Worm (Caenorhabditis elegans) whole organism, late embryonic: ENCODE measurements around the gene sre-18.

Experiments
- F13H6.1 ChIP-seq: sonication (generic microtip); optimal IDR thresholded peaks from 2 replicates; lab custom pipeline; 2016; ENCODE audit warnings: missing genetic modification characterization, missing compliant biosample characterization
- K09A11.1 ChIP-seq: sonication (generic microtip); optimal IDR thresholded peaks from 2 replicates; lab custom pipeline; 2017; ENCODE audit warnings: antibody characterized with exemption, mild to moderate bottlenecking, missing genetic modification characterization, missing compliant biosample characterization; ENCODE audit not compliant: insufficient read depth
- Y22D7AL.16 ChIP-seq: sonication (generic microtip); optimal IDR thresholded peaks from 2 replicates; lab custom pipeline; 2016; ENCODE audit warnings: missing genetic modification characterization, missing compliant biosample characterization
- ahr-1 ChIP-seq: sonication (generic microtip); optimal IDR thresholded peaks from 2 replicates; lab custom pipeline; 2016; ENCODE audit warnings: missing genetic modification characterization, missing compliant biosample characterization
- ama-1 ChIP-seq: fragments of 150-350 bp; optimal IDR thresholded peaks from 2 replicates; lab custom pipeline; 2014
- ceh-14 ChIP-seq: sonication (generic microtip); optimal IDR thresholded peaks from 2 replicates; lab custom pipeline; 2016; ENCODE audit warnings: missing genotype, missing genetic modification characterization, missing compliant biosample characterization
- ceh-18 ChIP-seq: sonication (generic microtip); optimal IDR thresholded peaks from 2 replicates; lab custom pipeline; 2016; ENCODE audit warnings: missing genetic modification characterization, missing compliant biosample characterization
- ceh-2 ChIP-seq: sonication (generic microtip); optimal IDR thresholded peaks from 2 replicates; lab custom pipeline; 2016; ENCODE audit warnings: missing genotype, missing genetic modification characterization, missing compliant biosample characterization
- ceh-24 ChIP-seq: sonication (generic microtip); optimal IDR thresholded peaks from 2 replicates; lab custom pipeline; 2016; ENCODE audit warnings: mild to moderate bottlenecking, missing genetic modification characterization, missing compliant biosample characterization
- ceh-30 ChIP-seq: fragments of 150-350 bp; optimal IDR thresholded peaks from 2 replicates; lab custom pipeline; 2014; ENCODE audit warnings: missing biosample characterization, missing genetic modification characterization
- ceh-31 ChIP-seq: sonication (generic microtip); optimal IDR thresholded peaks from 2 replicates; lab custom pipeline; 2016; ENCODE audit warnings: missing genetic modification characterization, missing compliant biosample characterization
- ceh-34 ChIP-seq: sonication (generic microtip); optimal IDR thresholded peaks from 2 replicates; lab custom pipeline; 2016; ENCODE audit warnings: mild to moderate bottlenecking, missing genetic modification characterization, missing compliant biosample characterization
- ceh-48 ChIP-seq: sonication (generic microtip); optimal IDR thresholded peaks from 2 replicates; lab custom pipeline; 2016; ENCODE audit warnings: missing genetic modification characterization, inconsistent platforms, missing compliant biosample characterization
- ceh-9 ChIP-seq: sonication (generic microtip); optimal IDR thresholded peaks from 2 replicates; lab custom pipeline; 2016; ENCODE audit warnings: mild to moderate bottlenecking, missing genetic modification characterization, inconsistent platforms, missing compliant biosample characterization
- dve-1 ChIP-seq: sonication (generic microtip); optimal IDR thresholded peaks from 2 replicates; lab custom pipeline; 2017; ENCODE audit warnings: antibody characterized with exemption, mild to moderate bottlenecking, missing genetic modification characterization, missing compliant biosample characterization
- elt-4 ChIP-seq: sonication (generic microtip); optimal IDR thresholded peaks from 2 replicates; lab custom pipeline; 2016; ENCODE audit warnings: missing genetic modification characterization, missing compliant biosample characterization
- ets-4 ChIP-seq: sonication (generic microtip); optimal IDR thresholded peaks from 2 replicates; lab custom pipeline; 2016; ENCODE audit warnings: missing genetic modification characterization, missing compliant biosample characterization
- eyg-1 ChIP-seq: sonication (generic microtip); optimal IDR thresholded peaks from 2 replicates; lab custom pipeline; 2016; ENCODE audit warnings: missing genotype, missing genetic modification characterization, missing compliant biosample characterization
- fax-1 ChIP-seq: sonication (generic microtip); optimal IDR thresholded peaks from 2 replicates; lab custom pipeline; 2016; ENCODE audit warnings: missing genotype, missing genetic modification characterization, missing compliant biosample characterization
- fkh-10 ChIP-seq: fragments of 150-350 bp; optimal IDR thresholded peaks from 2 replicates; lab custom pipeline; 2014; ENCODE audit warnings: missing biosample characterization, missing genetic modification reagents, missing genetic modification characterization
- fkh-6 ChIP-seq: sonication (generic microtip); optimal IDR thresholded peaks from 2 replicates; lab custom pipeline; 2016; ENCODE audit warnings: missing genetic modification characterization, missing compliant biosample characterization
- gmeb-2 ChIP-seq: sonication (generic microtip); optimal IDR thresholded peaks from 2 replicates; lab custom pipeline; 2016; ENCODE audit warnings: missing genetic modification characterization, inconsistent platforms, missing compliant biosample characterization
- hlh-13 ChIP-seq: fragments of 200-800 bp; sonication (Bioruptor generic); optimal IDR thresholded peaks from 2 replicates; lab custom pipeline; 2018; ENCODE audit warnings: mild to moderate bottlenecking, missing genetic modification characterization, missing compliant biosample characterization
- hlh-30 ChIP-seq: sonication (generic microtip); optimal IDR thresholded peaks from 2 replicates; lab custom pipeline; 2017; ENCODE audit warnings: antibody characterized with exemption, missing genetic modification characterization, missing compliant biosample characterization; ENCODE audit not compliant: insufficient read depth
- hlh-6 ChIP-seq: sonication (generic microtip); optimal IDR thresholded peaks from 2 replicates; lab custom pipeline; 2016; ENCODE audit warnings: missing genotype, missing genetic modification characterization, missing compliant biosample characterization
- hlh-8 ChIP-seq: sonication (generic microtip); optimal IDR thresholded peaks from 2 replicates; lab custom pipeline; 2016; ENCODE audit warnings: missing genotype, missing genetic modification characterization, missing compliant biosample characterization
- lim-6 ChIP-seq: sonication (generic microtip); optimal IDR thresholded peaks from 2 replicates; lab custom pipeline; 2016; ENCODE audit warnings: missing genetic modification characterization, missing compliant biosample characterization
- lin-11 ChIP-seq: fragments of 200-800 bp; sonication (Bioruptor generic); optimal IDR thresholded peaks from 2 replicates; lab custom pipeline; 2018; ENCODE audit warnings: mild to moderate bottlenecking, missing genetic modification characterization, missing compliant biosample characterization
- madf-2 ChIP-seq: sonication (generic microtip); optimal IDR thresholded peaks from 2 replicates; lab custom pipeline; 2017; ENCODE audit warnings: missing genetic modification characterization, missing compliant biosample characterization
- nfya-1 ChIP-seq: sonication (generic microtip); optimal IDR thresholded peaks from 2 replicates; lab custom pipeline; 2017; ENCODE audit warnings: missing genetic modification characterization, mild to moderate bottlenecking, missing compliant biosample characterization, antibody characterized with exemption, moderate library complexity
- nhr-232 ChIP-seq: sonication (generic microtip); optimal IDR thresholded peaks from 2 replicates; lab custom pipeline; 2016; ENCODE audit warnings: missing genetic modification characterization, missing compliant biosample characterization
- npax-4 ChIP-seq: sonication (generic microtip); optimal IDR thresholded peaks from 2 replicates; lab custom pipeline; 2016; ENCODE audit warnings: missing genetic modification characterization, missing compliant biosample characterization
- odd-2 ChIP-seq: sonication (generic microtip); optimal IDR thresholded peaks from 2 replicates; lab custom pipeline; 2017; ENCODE audit warnings: antibody characterized with exemption, mild to moderate bottlenecking, missing genetic modification characterization, missing compliant biosample characterization
- pag-3 ChIP-seq: sonication (generic microtip); optimal IDR thresholded peaks from 2 replicates; lab custom pipeline; 2016; ENCODE audit warnings: missing compliant biosample characterization, missing genetic modification characterization, borderline replicate concordance
- pat-9 ChIP-seq: fragments of 200-800 bp; sonication (Bioruptor generic); optimal IDR thresholded peaks from 2 replicates; lab custom pipeline; 2018; ENCODE audit warnings: mild to moderate bottlenecking, missing genetic modification characterization, moderate library complexity, missing compliant biosample characterization
- pax-1 ChIP-seq: fragments of 150-350 bp; optimal IDR thresholded peaks from 2 replicates; lab custom pipeline; 2014; ENCODE audit warnings: missing biosample characterization, missing genetic modification characterization
- pha-2 ChIP-seq: sonication (generic microtip); optimal IDR thresholded peaks from 2 replicates; lab custom pipeline; 2017; ENCODE audit warnings: mild to moderate bottlenecking, missing genetic modification characterization, missing compliant biosample characterization
- pha-4 ChIP-seq: fragments of 150-350 bp; optimal IDR thresholded peaks from 2 replicates; lab custom pipeline; 2018; ENCODE audit warnings: missing biosample characterization, missing genetic modification reagents, missing genetic modification characterization
- pqm-1 ChIP-seq: sonication (generic microtip); optimal IDR thresholded peaks from 2 replicates; lab custom pipeline; 2016; ENCODE audit warnings: missing genetic modification characterization, missing compliant biosample characterization
- pros-1 ChIP-seq: fragments of 150-350 bp; optimal IDR thresholded peaks from 2 replicates; lab custom pipeline; 2014; ENCODE audit warnings: missing biosample characterization, missing genetic modification reagents, missing genetic modification characterization
- ref-2 ChIP-seq: sonication (generic microtip); optimal IDR thresholded peaks from 2 replicates; lab custom pipeline; 2016; ENCODE audit warnings: missing genetic modification characterization, missing compliant biosample characterization
- rnt-1 ChIP-seq: sonication (generic microtip); optimal IDR thresholded peaks from 2 replicates; lab custom pipeline; 2016; ENCODE audit warnings: missing genetic modification characterization, missing compliant biosample characterization
- sdc-2 ChIP-seq: sonication (generic microtip); optimal IDR thresholded peaks from 2 replicates; lab custom pipeline; 2016; ENCODE audit warnings: missing genotype, missing genetic modification characterization, missing compliant biosample characterization
- sox-4 ChIP-seq: sonication (generic microtip); optimal IDR thresholded peaks from 2 replicates; lab custom pipeline; 2017; ENCODE audit warnings: mild to moderate bottlenecking, missing genetic modification characterization, inconsistent platforms, missing compliant biosample characterization
- tbx-2 ChIP-seq: sonication (generic microtip); optimal IDR thresholded peaks from 2 replicates; lab custom pipeline; 2016; ENCODE audit warnings: missing genetic modification characterization, missing compliant biosample characterization
- ttx-3 ChIP-seq: sonication (generic microtip); optimal IDR thresholded peaks from 2 replicates; lab custom pipeline; 2016; ENCODE audit warnings: missing genetic modification reagents, missing genetic modification characterization, missing compliant biosample characterization
- unc-3 ChIP-seq, 2 experiments: fragments of 200-800 bp in 1 of 2; sonication (Bioruptor generic) in 1 of 2; sonication (generic microtip) in 1 of 2; conservative IDR thresholded peaks in 1 of 2; optimal IDR thresholded peaks in 1 of 2; 2 replicates each; pipeline versions ENCODE4 v1.3.6 to Lab custom; 2016 to 2022; ENCODE audit warnings: missing compliant biosample characterization in 2 of 2, missing genetic modification characterization in 2 of 2, missing genetic modification reagents in 1 of 2
- unc-42 ChIP-seq: sonication (generic microtip); optimal IDR thresholded peaks from 2 replicates; lab custom pipeline; 2016; ENCODE audit warnings: missing genotype, missing genetic modification characterization, missing compliant biosample characterization
- unc-55 ChIP-seq: sonication (generic microtip); optimal IDR thresholded peaks from 2 replicates; lab custom pipeline; 2017; ENCODE audit warnings: missing biosample characterization, missing genetic modification reagents, missing genetic modification characterization
- zip-5 ChIP-seq: sonication (generic microtip); optimal IDR thresholded peaks from 2 replicates; lab custom pipeline; 2016; ENCODE audit warnings: missing genetic modification characterization, missing compliant biosample characterization
- ztf-16 ChIP-seq: sonication (generic microtip); optimal IDR thresholded peaks from 2 replicates; lab custom pipeline; 2017; ENCODE audit warnings: missing genetic modification characterization, missing compliant biosample characterization

The sre-18 gene

DNA sequence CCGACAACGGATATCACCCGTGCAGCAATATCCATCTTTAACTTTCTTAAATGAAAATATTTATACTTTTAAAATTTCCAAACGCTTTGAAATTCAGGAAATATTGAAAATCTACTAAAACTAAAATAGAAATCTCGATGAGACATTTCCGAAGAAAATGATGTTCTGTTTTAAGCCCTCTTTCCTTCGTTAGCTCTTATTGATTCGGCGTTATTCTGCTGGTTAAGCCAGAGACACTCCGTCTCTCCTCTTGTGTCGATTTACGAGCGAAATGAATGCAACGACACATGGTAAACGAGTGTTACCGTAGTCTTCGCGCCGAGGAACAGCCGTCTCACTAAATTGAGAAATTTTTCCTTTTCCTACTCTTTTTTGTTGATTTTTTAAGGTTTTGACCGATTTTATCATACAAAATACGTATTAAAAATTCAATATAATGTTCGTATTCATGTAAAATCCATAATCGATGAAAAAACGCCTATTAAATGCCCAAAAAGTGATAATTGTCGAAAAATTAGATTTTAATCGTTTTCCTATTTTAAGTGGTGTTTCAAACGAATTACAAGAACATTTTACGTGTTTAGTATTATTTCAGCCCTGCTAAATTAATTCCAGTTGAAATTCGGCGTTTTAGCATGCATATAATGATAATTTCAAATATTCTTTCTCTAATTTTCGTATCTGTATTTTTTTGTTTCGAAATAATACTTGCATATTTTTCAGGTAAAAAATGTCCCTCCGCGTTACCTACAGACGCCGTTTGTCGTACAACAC is 38.9 kb upstream of the sre-18 start, which contains the start of the genes ppm-1.H and rpl-34:
Gene ppm-1.H, minus strand, starts transcription at position 51 of the 774 bp plus-strand sequence.
Gene rpl-34, plus strand, starts transcription at position 724 of the 774 bp plus-strand sequence.
- TF ChIP-seq ceh-18: peak; percentile 21
- TF ChIP-seq ahr-1 (tag; lab: Kevin White, UChicago): no peak
- no peak for TF ChIP-seq eyg-1 (tag; lab: Kevin White, UChicago)
- peak; percentile 84 for TF ChIP-seq nfya-1 (tag; lab: Kevin White, UChicago)
- no peak for TF ChIP-seq nhr-232 (tag; lab: Kevin White, UChicago)
- no peak for TF ChIP-seq hlh-13 (GFP tag; lab: Kevin White, UChicago)
- TF ChIP-seq unc-55 (GFP tag; lab: Kevin White, UChicago): peak; percentile 58
- TF ChIP-seq ceh-14 (tag; lab: Kevin White, UChicago): no peak
- TF ChIP-seq ceh-9 (tag; lab: Kevin White, UChicago): no peak
- TF ChIP-seq hlh-30 (tag; lab: Kevin White, UChicago): peak; percentile 33
- no peak for TF ChIP-seq ceh-24 (tag; lab: Kevin White, UChicago)
- TF ChIP-seq pha-4 (tag; lab: Kevin White, UChicago): no peak
- TF ChIP-seq zip-5 (tag; lab: Kevin White, UChicago): peak; percentile 39
- peak; percentile 51 for TF ChIP-seq ceh-48 (tag; lab: Kevin White, UChicago)
- no peak for TF ChIP-seq pros-1
- peak; percentile 36 for TF ChIP-seq tbx-2 (tag; lab: Kevin White, UChicago)
- no peak for TF ChIP-seq pqm-1
- TF ChIP-seq sox-4 (tag; lab: Kevin White, UChicago): no peak
- TF ChIP-seq ttx-3 (tag; lab: Kevin White, UChicago): peak; percentile 14
- no peak for TF ChIP-seq ref-2 (tag; lab: Kevin White, UChicago)
- TF ChIP-seq Y22D7AL.16 (tag; lab: Kevin White, UChicago): no peak
- no peak for TF ChIP-seq fkh-6 (tag; lab: Kevin White, UChicago)
- peak; percentile 57 for TF ChIP-seq unc-42
- TF ChIP-seq rnt-1 (tag; lab: Kevin White, UChicago): no peak
- no peak for TF ChIP-seq ets-4
- no peak for TF ChIP-seq K09A11.1 (tag; lab: Kevin White, UChicago)
- TF ChIP-seq madf-2 (tag; lab: Kevin White, UChicago): no peak
- no peak for TF ChIP-seq ceh-2 (tag; lab: Kevin White, UChicago)
- TF ChIP-seq ceh-34 (tag; lab: Kevin White, UChicago): peak; percentile 39
- no peak for TF ChIP-seq npax-4
- TF ChIP-seq F13H6.1 (tag; lab: Kevin White, UChicago): no peak
- no peak for TF ChIP-seq sdc-2 (tag; lab: Kevin White, UChicago)
- no peak for TF ChIP-seq ama-1 (lab: Kevin White, UChicago)
- TF ChIP-seq lim-6 (tag; lab: Kevin White, UChicago): no peak
- TF ChIP-seq ceh-31 (tag; lab: Kevin White, UChicago): peak; percentile 64
- no peak for TF ChIP-seq elt-4
- TF ChIP-seq dve-1 (tag; lab: Kevin White, UChicago): no peak
- TF ChIP-seq fax-1 (tag; lab: Kevin White, UChicago): no peak
- no peak for TF ChIP-seq ceh-30 (tag; lab: Kevin White, UChicago)
- TF ChIP-seq ztf-16 (tag; lab: Kevin White, UChicago): no peak
- no peak for TF ChIP-seq pat-9 (tag; lab: Kevin White, UChicago)
- TF ChIP-seq pag-3: no peak
- TF ChIP-seq hlh-6 (tag; lab: Kevin White, UChicago): no peak
- no peak for TF ChIP-seq fkh-10 (GFP tag; lab: Kevin White, UChicago)
- no peak for TF ChIP-seq odd-2 (tag; lab: Kevin White, UChicago)
- no peak for TF ChIP-seq lin-11
- TF ChIP-seq pax-1 (tag; lab: Kevin White, UChicago): peak; percentile 50
- TF ChIP-seq gmeb-2: no peak
- TF ChIP-seq unc-3 (GFP tag; conservative IDR thresholded peaks at IDR 0.05; lab: Robert Waterston, UW): no peak
- TF ChIP-seq unc-3 (tag; optimal IDR thresholded peaks at IDR 0.05; lab: Kevin White, UChicago): no peak
- peak; percentile 34 for TF ChIP-seq hlh-8
- TF ChIP-seq pha-2 (tag; lab: Kevin White, UChicago): no peak
